Worm (Caenorhabditis elegans) whole organism, mixed stage, embryonic: ENCODE data around the gene F55C5.17.

Experiments used
- unc-62 ChIP-seq: fragments of 150-350 bp; optimal IDR thresholded peaks from 2 replicates; lab custom pipeline; 2014; ENCODE audit warnings: missing biosample characterization, missing genetic modification reagents, missing genetic modification characterization
- ztf-11 ChIP-seq: fragments of 150-350 bp; optimal IDR thresholded peaks from 2 replicates; lab custom pipeline; 2014; ENCODE audit warnings: missing biosample characterization, missing genetic modification characterization

DNA sequence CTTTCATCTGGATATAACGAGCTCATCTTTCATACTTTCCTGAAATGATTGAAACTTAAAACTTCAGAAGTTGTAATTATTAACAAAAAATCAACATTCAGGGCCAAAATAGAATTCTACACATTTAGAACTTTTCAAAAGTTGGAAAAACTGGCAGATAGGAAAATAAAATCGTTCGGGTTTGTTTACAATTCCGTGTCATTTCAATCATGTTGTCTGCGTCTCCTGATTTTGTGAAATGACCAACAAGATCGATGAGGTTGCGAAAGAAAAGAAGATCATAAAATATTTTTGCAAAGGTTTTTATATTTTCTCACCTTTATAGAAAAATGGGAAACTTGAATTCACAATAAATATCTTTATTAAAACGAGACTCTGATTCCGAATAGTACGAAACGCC lies 13.8 kb upstream of the F55C5.17 start, which contains the start of gene rskd-1:
- no peak for TF ChIP-seq unc-62 (GFP tag; lab: Kevin White, UChicago)
- TF ChIP-seq ztf-11 (tag; lab: Kevin White, UChicago): no peak
